Worm (Caenorhabditis elegans): ENCODE results near the gene Y57G11C.3.

Gene Y57G11C.3

DNA sequence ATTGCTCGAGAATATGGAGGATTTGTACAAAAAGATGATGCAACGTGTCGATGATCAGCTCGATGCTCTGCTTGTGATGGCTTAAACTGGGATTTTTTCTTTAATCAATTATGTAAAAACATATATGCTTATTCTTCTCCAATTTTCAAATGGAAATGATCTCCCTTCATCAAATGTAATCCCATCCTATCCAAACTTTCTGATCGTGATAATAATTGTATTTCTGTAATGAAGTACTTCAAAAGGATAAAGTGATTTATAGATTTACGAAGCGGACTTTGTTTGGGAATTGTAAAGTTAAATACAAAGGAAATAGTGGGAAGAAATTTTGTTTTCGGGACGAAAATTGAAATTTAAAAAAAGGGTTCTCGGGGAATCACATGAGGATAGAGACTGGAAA lies 22.6 kb downstream of the Y57G11C.3 start (continued):
- TF ChIP-seq nhr-179 (tag; optimal IDR thresholded peaks at IDR 0.05) (no peak), ZK185.1 (tag; optimal IDR thresholded peaks at IDR 0.05; ENCODE audit: poor library complexity, severe bottlenecking) (peak; percentile 1), F23B12.7 (tag; optimal IDR thresholded peaks at IDR 0.05; ENCODE audit: insufficient read depth) (no peak), ama-1 (optimal IDR thresholded peaks at IDR 0.05) (no peak), ama-1 (GFP tag; optimal IDR thresholded peaks at IDR 0.05) (peak in 1 of 2 experiments; percentile 47), rec-8 (tag; optimal IDR thresholded peaks at IDR 0.05) (peak in 1 of 2 experiments; percentile 32), ztf-26 (tag; optimal IDR thresholded peaks at IDR 0.05) (no peak), lin-40 (tag; optimal IDR thresholded peaks at IDR 0.05) (peak; percentile 7), lsl-1 (GFP tag; optimal IDR thresholded peaks at IDR 0.05) (peak; percentile 0), snpc-3.4 (tag; optimal IDR thresholded peaks at IDR 0.05) (no peak), hlh-12 (tag; optimal IDR thresholded peaks at IDR 0.05) (no peak), lin-54 (GFP tag; optimal IDR thresholded peaks at IDR 0.05) (peak; percentile 21), snpc-1.1 (tag; optimal IDR thresholded peaks at IDR 0.05; ENCODE audit: insufficient read depth) (peak; percentile 31), Y67H2A.10 (GFP tag; conservative IDR thresholded peaks at IDR 0.05) (0 out of 2 replicates have a peak, but pooled peaks have one; percentile 28), tbp1 (GFP tag; optimal IDR thresholded peaks at IDR 0.05) (peak; percentile 35), tlf-1 (GFP tag; optimal IDR thresholded peaks at IDR 0.05) (peak; percentile 38), F52B5.7 (tag; optimal IDR thresholded peaks at IDR 0.05) (no peak), hmg-1.2 (GFP tag; IDR thresholded peaks at IDR 0.05) (peak; percentile 10; the same call in 1 of the 2 replicates)

DNA sequence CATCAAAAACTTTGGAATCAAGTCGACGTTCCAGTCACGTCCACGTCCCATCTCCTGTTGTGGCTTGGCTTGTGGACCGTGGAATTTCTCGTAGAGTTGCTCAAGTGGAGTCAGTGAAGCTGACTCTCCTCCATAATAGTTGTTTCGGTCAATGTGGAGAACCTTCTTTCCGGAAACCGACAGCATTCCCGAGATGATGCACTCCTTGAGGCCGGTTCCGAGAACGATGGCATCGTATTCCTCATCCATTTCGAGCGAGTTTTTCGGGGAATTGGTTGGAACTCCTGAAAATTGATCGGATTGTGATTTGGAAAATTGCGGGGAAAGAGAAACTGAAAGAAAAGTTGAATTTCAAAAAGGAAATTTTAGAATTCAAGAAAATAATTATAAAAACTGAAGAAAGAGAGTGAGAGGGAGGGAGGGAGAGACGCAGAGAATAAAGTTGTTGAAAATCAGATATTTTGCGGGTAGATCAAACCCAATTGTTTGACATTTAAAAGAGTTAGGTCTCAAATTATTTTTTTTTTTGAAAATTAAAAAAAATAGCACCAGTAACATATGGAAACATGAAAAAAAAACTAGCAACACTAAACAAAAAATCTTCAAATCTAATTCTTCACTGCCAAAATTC lies 24.7 kb downstream of the Y57G11C.3 start, which contains the start of gene gdi-1:
Gene gdi-1, minus strand, starts transcription at position 286 of the 631 bp plus-strand sequence.
- no peak for TF ChIP-seq nfyb-1 (GFP tag; IDR thresholded peaks at IDR 0.05)
- TF ChIP-seq B0336.3 (GFP tag; IDR thresholded peaks at IDR 0.05), result no peak
- TF ChIP-seq madf-6 (GFP tag; IDR thresholded peaks at IDR 0.05), result peak; percentile 36; the same call in 1 of the 2 replicates
- no peak for TF ChIP-seq die-1 (tag; optimal IDR thresholded peaks at IDR 0.05)
- peak; percentile 4 for TF ChIP-seq snpc-1.3 (tag; optimal IDR thresholded peaks at IDR 0.05; ENCODE audit: insufficient read depth)
- no peak for TF ChIP-seq dpff-1 (tag; optimal IDR thresholded peaks at IDR 0.05)
- TF ChIP-seq xnd-1 (tag; optimal IDR thresholded peaks at IDR 0.05), result no peak
- no peak for TF ChIP-seq athp-1 (tag; optimal IDR thresholded peaks at IDR 0.05)
- no peak for TF ChIP-seq snpc-4 (GFP tag; optimal IDR thresholded peaks at IDR 0.05)
- TF ChIP-seq snpc-4 (tag; optimal IDR thresholded peaks at IDR 0.05), result peak in 1 of 4 experiments; percentile 72
- no peak for TF ChIP-seq tbp1 (GFP tag; optimal IDR thresholded peaks at IDR 0.05)
- no peak for TF ChIP-seq pbrm-1 (GFP tag; IDR thresholded peaks at IDR 0.05)
- TF ChIP-seq somi-1 (GFP tag; optimal IDR thresholded peaks at IDR 0.05), result no peak
- TF ChIP-seq ZK185.1 (tag; optimal IDR thresholded peaks at IDR 0.05; ENCODE audit: poor library complexity, severe bottlenecking), result no peak
- peak; percentile 65; the same call in 1 of the 2 replicates for TF ChIP-seq attf-6 (GFP tag; IDR thresholded peaks at IDR 0.05)
- TF ChIP-seq him-1 (tag; optimal IDR thresholded peaks at IDR 0.05), result no peak
- no peak for TF ChIP-seq repo-1 (tag; optimal IDR thresholded peaks at IDR 0.05)
- TF ChIP-seq efl-1 (GFP tag; optimal IDR thresholded peaks at IDR 0.05), result peak; percentile 43
- no peak for TF ChIP-seq hrde-1 (tag; optimal IDR thresholded peaks at IDR 0.05; ENCODE audit: borderline replicate concordance)
- no peak for TF ChIP-seq cebp-1 (GFP tag; IDR thresholded peaks at IDR 0.05)
- TF ChIP-seq cebp-1 (tag; optimal IDR thresholded peaks at IDR 0.05), result no peak
- TF ChIP-seq hmg-1.2 (GFP tag; IDR thresholded peaks at IDR 0.05), result no peak
- no peak for TF ChIP-seq ceh-79 (tag; optimal IDR thresholded peaks at IDR 0.05)
- TF ChIP-seq ceh-100 (GFP tag; IDR thresholded peaks at IDR 0.05), result no peak
- TF ChIP-seq F39B2.1 (GFP tag; IDR thresholded peaks at IDR 0.05), result no peak
- no peak for TF ChIP-seq nfya-1 (tag; optimal IDR thresholded peaks at IDR 0.05; ENCODE audit: borderline replicate concordance, insufficient read depth)
- TF ChIP-seq snpc-1.1 (tag; optimal IDR thresholded peaks at IDR 0.05; ENCODE audit: insufficient read depth), result peak; percentile 9
- no peak for TF ChIP-seq lin-35 (GFP tag; optimal IDR thresholded peaks at IDR 0.05)
- TF ChIP-seq madf-8 (GFP tag; conservative IDR thresholded peaks at IDR 0.05), result no peak
- TF ChIP-seq lin-40 (tag; optimal IDR thresholded peaks at IDR 0.05), result no peak
- TF ChIP-seq ceh-40 (GFP tag; IDR thresholded peaks at IDR 0.05), result no peak
- TF ChIP-seq tlf-1 (GFP tag; optimal IDR thresholded peaks at IDR 0.05), result no peak
- TF ChIP-seq hlh-12 (tag; optimal IDR thresholded peaks at IDR 0.05), result no peak
- no peak for TF ChIP-seq sea-2 (GFP tag; IDR thresholded peaks at IDR 0.05)
